Worm (Caenorhabditis elegans): ENCODE measurements around the gene M106.8.

The M106.8 gene

ce11 chrII:10808708-10809343 lies 34.6 kb downstream of the M106.8 start, which contains the start of gene R06F6.14:
TSS of gene R06F6.14 (plus strand) at chrII:10809293.
- no peak for TF ChIP-seq mab-9 (GFP tag; IDR thresholded peaks at IDR 0.05)
- no peak for TF ChIP-seq fkh-8 (tag; optimal IDR thresholded peaks at IDR 0.05)
- no peak for TF ChIP-seq ztf-4 (tag; optimal IDR thresholded peaks at IDR 0.05)
- TF ChIP-seq ama-1 (optimal IDR thresholded peaks at IDR 0.05) = no peak
- TF ChIP-seq hlh-4 (tag; optimal IDR thresholded peaks at IDR 0.05) = no peak
- no peak for TF ChIP-seq zag-1 (tag; optimal IDR thresholded peaks at IDR 0.05)

ce11 chrII:10805437-10805836 lies 38.0 kb downstream of the M106.8 start, which contains the start of gene ceh-62:
TSS of gene ceh-62 (plus strand) at chrII:10805737.
- TF ChIP-seq snpc-4 (tag; optimal IDR thresholded peaks at IDR 0.05) (no peak), hpl-2 (GFP tag; optimal IDR thresholded peaks at IDR 0.05) (no peak), ztf-11 (tag; optimal IDR thresholded peaks at IDR 0.05) (no peak), elt-3 (tag; optimal IDR thresholded peaks at IDR 0.05) (no peak), nhr-47 (tag; optimal IDR thresholded peaks at IDR 0.05) (no peak), egl-13 (tag; optimal IDR thresholded peaks at IDR 0.05) (no peak), mab-9 (GFP tag; IDR thresholded peaks at IDR 0.05) (no peak), hlh-4 (tag; optimal IDR thresholded peaks at IDR 0.05) (no peak), skn-1 (tag; optimal IDR thresholded peaks at IDR 0.05) (no peak), tbx-2 (tag; optimal IDR thresholded peaks at IDR 0.05) (no peak), unc-62 (GFP tag; optimal IDR thresholded peaks at IDR 0.05) (no peak), isw-1 (GFP tag; IDR thresholded peaks at IDR 0.05) (no peak), nhr-237 (tag; optimal IDR thresholded peaks at IDR 0.05) (no peak), pag-3 (tag; optimal IDR thresholded peaks at IDR 0.05; ENCODE audit: borderline replicate concordance, insufficient read depth) (no peak), egl-27 (tag; optimal IDR thresholded peaks at IDR 0.05) (no peak), pax-3 (tag; optimal IDR thresholded peaks at IDR 0.05) (no peak)

ce11 chrII:10804907-10805306 lies 38.5 kb downstream of the M106.8 start:
- TF ChIP-seq nhr-85 (tag) = peak; percentile 18
- TF ChIP-seq ets-5 (GFP tag; IDR thresholded peaks at IDR 0.05) = no peak
- TF ChIP-seq efl-1 (optimal IDR thresholded peaks at IDR 0.05) = no peak
- TF ChIP-seq efl-1 (GFP tag; optimal IDR thresholded peaks at IDR 0.05 in 1 of 2) = peak in 1 of 2 experiments; percentile 55
- TF ChIP-seq aha-1 (tag; optimal IDR thresholded peaks at IDR 0.05) = no peak

ce11 chrII:10804442-10804841 lies 39.0 kb downstream of the M106.8 start:
- TF ChIP-seq lsy-2 (tag; optimal IDR thresholded peaks at IDR 0.05) = peak in 1 of 2 experiments; percentile 15
- no peak for TF ChIP-seq nhr-11 (tag; optimal IDR thresholded peaks at IDR 0.05)
- TF ChIP-seq unc-130 (tag; optimal IDR thresholded peaks at IDR 0.05) = no peak
- no peak for TF ChIP-seq mdl-1 (tag; optimal IDR thresholded peaks at IDR 0.05)
- TF ChIP-seq grh-1 (GFP tag; IDR thresholded peaks at IDR 0.05) = no peak
- no peak for TF ChIP-seq rnt-1 (tag; optimal IDR thresholded peaks at IDR 0.05)
- no peak for TF ChIP-seq fkh-8 (tag; optimal IDR thresholded peaks at IDR 0.05)
- no peak for TF ChIP-seq C34B4.2 (tag; optimal IDR thresholded peaks at IDR 0.05)
- no peak for TF ChIP-seq sup-37 (GFP tag; optimal IDR thresholded peaks at IDR 0.05)
- no peak for TF ChIP-seq mab-9 (GFP tag; IDR thresholded peaks at IDR 0.05)
- TF ChIP-seq nhr-71 (tag; optimal IDR thresholded peaks at IDR 0.05) = peak; percentile 24
- no peak for TF ChIP-seq nhr-47 (tag; optimal IDR thresholded peaks at IDR 0.05)
- no peak for TF ChIP-seq snpc-4 (tag; optimal IDR thresholded peaks at IDR 0.05)
- TF ChIP-seq dsc-1 (tag; optimal IDR thresholded peaks at IDR 0.05) = peak; percentile 9
- no peak for TF ChIP-seq ceh-82 (tag; optimal IDR thresholded peaks at IDR 0.05)
- TF ChIP-seq zag-1 (tag; optimal IDR thresholded peaks at IDR 0.05) = no peak
- TF ChIP-seq mef-2 (tag; optimal IDR thresholded peaks at IDR 0.05) = no peak
- no peak for TF ChIP-seq ceh-63 (GFP tag; optimal IDR thresholded peaks at IDR 0.05)
- no peak for TF ChIP-seq ztf-4 (tag; optimal IDR thresholded peaks at IDR 0.05)
- TF ChIP-seq lin-14 (GFP tag; optimal IDR thresholded peaks at IDR 0.05) = peak; percentile 62
- no peak for TF ChIP-seq lin-39 (tag; optimal IDR thresholded peaks at IDR 0.05)
- TF ChIP-seq efl-3 (GFP tag; optimal IDR thresholded peaks at IDR 0.05) = no peak
- TF ChIP-seq lin-15B (tag; optimal IDR thresholded peaks at IDR 0.05) = no peak
- no peak for TF ChIP-seq tbx-2 (tag; optimal IDR thresholded peaks at IDR 0.05)
- no peak for TF ChIP-seq fos-1 (tag; optimal IDR thresholded peaks at IDR 0.05)
- no peak for TF ChIP-seq sptf-1 (tag; optimal IDR thresholded peaks at IDR 0.05)
- no peak for TF ChIP-seq egl-27 (tag; optimal IDR thresholded peaks at IDR 0.05)
- no peak for TF ChIP-seq nhr-20 (tag; optimal IDR thresholded peaks at IDR 0.05)
- peak; percentile 33 for TF ChIP-seq egl-13 (tag; optimal IDR thresholded peaks at IDR 0.05)

Data from whole organism, L1 larva.